Fruit fly (Drosophila melanogaster) whole organism, embryonic: ENCODE results near the gene CG3679.
A peak's percentile ranks its signal among the peaks of the same experiment; 100 is the strongest.

Source experiments
- Antp ChIP-seq: fragments of 200-800 bp; sonication (Bioruptor generic); optimal IDR thresholded peaks from 3 replicates; lab custom pipeline; 2016; ENCODE audit warnings: missing biosample characterization, missing genetic modification characterization
- Bgb ChIP-seq: fragments of 200-800 bp; sonication (Bioruptor generic); IDR thresholded peaks from 2 replicates; pipeline ENCODE4 v1.3.6; 2022; ENCODE audit warnings: missing biosample characterization, missing genetic modification characterization; ENCODE audit not compliant: partially characterized antibody
- CG10543 ChIP-seq: fragments of 200-800 bp; sonication (Bioruptor generic); optimal IDR thresholded peaks from 3 replicates; lab custom pipeline; 2017; ENCODE audit warnings: missing biosample characterization, mild to moderate bottlenecking, missing genetic modification characterization, moderate library complexity
- CG12769 ChIP-seq: fragments of 200-800 bp; sonication (Bioruptor generic); optimal IDR thresholded peaks from 2 replicates; lab custom pipeline; 2019; ENCODE audit warnings: missing biosample characterization, mild to moderate bottlenecking, missing genetic modification characterization, moderate library complexity
- CG13296 ChIP-seq: fragments of 200-800 bp; sonication (Bioruptor generic); optimal IDR thresholded peaks from 3 replicates; lab custom pipeline; 2018; ENCODE audit warnings: missing biosample characterization, mild to moderate bottlenecking, missing genetic modification characterization
- CG13775 ChIP-seq: fragments of 200-800 bp; sonication (Bioruptor generic); optimal IDR thresholded peaks from 3 replicates; lab custom pipeline; 2017; ENCODE audit warnings: missing biosample characterization, mild to moderate bottlenecking, missing genetic modification characterization
- CG15269 ChIP-seq: fragments of 200-800 bp; sonication (Bioruptor generic); optimal IDR thresholded peaks from 2 replicates; lab custom pipeline; 2018; ENCODE audit warnings: missing biosample characterization, mild to moderate bottlenecking, missing genetic modification characterization, moderate library complexity
- CG15601 ChIP-seq: fragments of 200-800 bp; sonication (Bioruptor generic); optimal IDR thresholded peaks from 3 replicates; lab custom pipeline; 2019; ENCODE audit warnings: missing biosample characterization, mild to moderate bottlenecking, missing genetic modification characterization, moderate library complexity
- CG2199 ChIP-seq: fragments of 200-800 bp; sonication (Bioruptor generic); IDR thresholded peaks from 3 replicates; pipeline ENCODE4 v1.3.6; 2022; ENCODE audit warnings: missing biosample characterization, missing genetic modification characterization
- CG32767 ChIP-seq: fragments of 200-800 bp; sonication (Bioruptor generic); IDR thresholded peaks from 2 replicates; pipeline ENCODE4 v1.3.6; 2022; ENCODE audit warnings: missing biosample characterization, missing genetic modification characterization
- CG34376 ChIP-seq: fragments of 200-800 bp; sonication (Bioruptor generic); optimal IDR thresholded peaks from 2 replicates; lab custom pipeline; 2018; ENCODE audit warnings: missing biosample characterization, mild to moderate bottlenecking, missing genetic modification characterization
- CG4328 ChIP-seq: fragments of 200-800 bp; sonication (Bioruptor generic); optimal IDR thresholded peaks from 3 replicates; lab custom pipeline; 2017; ENCODE audit warnings: missing biosample characterization, missing genetic modification reagents, missing genetic modification characterization
- CG5245 ChIP-seq: fragments of 200-800 bp; sonication (Bioruptor generic); optimal IDR thresholded peaks from 3 replicates; lab custom pipeline; 2016; ENCODE audit warnings: missing biosample characterization, missing genetic modification characterization
- CG7745 ChIP-seq: fragments of 200-800 bp; sonication (Bioruptor generic); optimal IDR thresholded peaks from 2 replicates; lab custom pipeline; 2018; ENCODE audit warnings: missing biosample characterization, mild to moderate bottlenecking, missing genetic modification characterization, moderate library complexity
- CoRest ChIP-seq: fragments of 200-800 bp; sonication (Bioruptor generic); optimal IDR thresholded peaks from 3 replicates; lab custom pipeline; 2018; ENCODE audit warnings: missing biosample characterization, mild to moderate bottlenecking, missing genetic modification characterization, moderate library complexity
- GATAe ChIP-seq: fragments of 200-800 bp; sonication (Bioruptor generic); conservative IDR thresholded peaks from 2 replicates; pipeline ENCODE4 v1.3.6; 2022; ENCODE audit warnings: missing biosample characterization, missing genetic modification characterization
- Hey ChIP-seq: fragments of 200-800 bp; sonication (Bioruptor generic); optimal IDR thresholded peaks from 3 replicates; lab custom pipeline; 2018; ENCODE audit warnings: missing biosample characterization, mild to moderate bottlenecking, missing genetic modification characterization
- HmgD ChIP-seq: fragments of 200-800 bp; sonication (Bioruptor generic); optimal IDR thresholded peaks from 3 replicates; lab custom pipeline; 2016; ENCODE audit warnings: missing biosample characterization, missing genetic modification characterization
- Hmr ChIP-seq: fragments of 200-800 bp; sonication (Bioruptor generic); optimal IDR thresholded peaks from 3 replicates; lab custom pipeline; 2017; ENCODE audit warnings: mild to moderate bottlenecking, missing biosample characterization, missing genetic modification reagents, missing genetic modification characterization
- Hr78 ChIP-seq, 2 experiments: fragments of 200-800 bp in 1 of 2; fragments of >200 bp in 1 of 2; sonication (Bioruptor generic) in 1 of 2; optimal IDR thresholded peaks; 2 replicates each; lab custom pipeline; 2017 to 2019; ENCODE audit warnings: missing biosample characterization in 2 of 2, missing genetic modification characterization in 2 of 2, mild to moderate bottlenecking in 1 of 2, moderate library complexity in 1 of 2
- Mad ChIP-seq: fragments of 200-800 bp; sonication (Bioruptor generic); optimal IDR thresholded peaks from 2 replicates; lab custom pipeline; 2016; ENCODE audit warnings: missing biosample characterization, missing genetic modification characterization
- Med ChIP-seq: fragments of 200-800 bp; sonication (Bioruptor generic); peaks from one replicate; lab custom pipeline; 2016; ENCODE audit warnings: missing biosample characterization, missing genetic modification characterization, mild to moderate bottlenecking, inconsistent platforms, moderate library complexity
- Meics ChIP-seq: fragments of 200-800 bp; sonication (Bioruptor generic); optimal IDR thresholded peaks from 2 replicates; lab custom pipeline; 2017; ENCODE audit warnings: missing biosample characterization, mild to moderate bottlenecking, missing genetic modification characterization
- Oli ChIP-seq: fragments of 200-800 bp; sonication (Bioruptor generic); optimal IDR thresholded peaks from 2 replicates; lab custom pipeline; 2018; ENCODE audit warnings: missing biosample characterization, mild to moderate bottlenecking, missing genetic modification characterization, moderate library complexity
- Optix ChIP-seq: fragments of 200-800 bp; sonication (Bioruptor generic); IDR thresholded peaks from 3 replicates; pipeline ENCODE4 v1.3.6; 2022; ENCODE audit warnings: missing biosample characterization, missing genetic modification characterization
- Pdp1 ChIP-seq, 2 experiments: fragments of 200-800 bp; sonication (Bioruptor generic); optimal IDR thresholded peaks; 3 replicates each; lab custom pipeline; 2016; ENCODE audit warnings: missing biosample characterization in 2 of 2, missing genetic modification characterization in 2 of 2, mild to moderate bottlenecking in 1 of 2, moderate library complexity in 1 of 2
- Sin3A ChIP-seq: fragments of >200 bp; optimal IDR thresholded peaks from 2 replicates; lab custom pipeline; 2018
- Vsx1 ChIP-seq: fragments of 200-800 bp; sonication (Bioruptor generic); optimal IDR thresholded peaks from 2 replicates; lab custom pipeline; 2017; ENCODE audit warnings: missing biosample characterization, mild to moderate bottlenecking, missing genetic modification characterization, missing genetic modification reagents
- ash1 ChIP-seq: fragments of 200-800 bp; sonication (Bioruptor generic); optimal IDR thresholded peaks from 2 replicates; lab custom pipeline; 2018; ENCODE audit warnings: missing biosample characterization, mild to moderate bottlenecking, missing genetic modification characterization
- cas ChIP-seq: fragments of 200-800 bp; sonication (Bioruptor generic); IDR thresholded peaks from 2 replicates; pipeline ENCODE4 v1.3.6; 2022; ENCODE audit warnings: missing biosample characterization, missing genetic modification characterization
- chinmo ChIP-seq: fragments of 200-800 bp; sonication (Bioruptor generic); IDR thresholded peaks from 4 replicates; pipeline ENCODE4 v1.3.6; 2022; ENCODE audit warnings: missing biosample characterization, missing genetic modification characterization; ENCODE audit not compliant: partially characterized antibody
- cwo ChIP-seq: fragments of 200-800 bp; sonication (Bioruptor generic); optimal IDR thresholded peaks from 3 replicates; lab custom pipeline; 2017; ENCODE audit warnings: missing biosample characterization, missing genetic modification characterization, mild to moderate bottlenecking, moderate library complexity, missing genetic modification reagents
- da ChIP-seq: fragments of 200-800 bp; sonication (Bioruptor generic); optimal IDR thresholded peaks from 2 replicates; lab custom pipeline; 2016; ENCODE audit warnings: missing biosample characterization, missing genetic modification characterization
- emc ChIP-seq: fragments of 200-800 bp; sonication (Bioruptor generic); optimal IDR thresholded peaks from 2 replicates; lab custom pipeline; 2016; ENCODE audit warnings: missing biosample characterization, missing genetic modification characterization
- ftz-f1 ChIP-seq: fragments of 200-800 bp; sonication (Bioruptor generic); optimal IDR thresholded peaks from 2 replicates; lab custom pipeline; 2016; ENCODE audit warnings: missing biosample characterization, missing genetic modification characterization
- gem ChIP-seq: fragments of 200-800 bp; sonication (Bioruptor generic); optimal IDR thresholded peaks from 2 replicates; lab custom pipeline; 2019; ENCODE audit warnings: missing biosample characterization, mild to moderate bottlenecking, missing genetic modification characterization, moderate library complexity
- klu ChIP-seq: fragments of 200-800 bp; sonication (Bioruptor generic); IDR thresholded peaks from 2 replicates; pipeline ENCODE4 v1.3.6; 2022; ENCODE audit warnings: missing biosample characterization, missing genetic modification characterization
- lab ChIP-seq: fragments of 200-800 bp; sonication (Bioruptor generic); optimal IDR thresholded peaks from 3 replicates; lab custom pipeline; 2017; ENCODE audit warnings: missing biosample characterization, missing genetic modification characterization, mild to moderate bottlenecking, moderate library complexity, missing genetic modification reagents
- lola ChIP-seq, 3 experiments: fragments of >200 bp in 2 of 3; fragments of 200-800 bp in 1 of 3; sonication (Bioruptor generic) in 1 of 3; optimal IDR thresholded peaks; 2 replicates each; lab custom pipeline; 2017 to 2019; ENCODE audit warnings: missing biosample characterization in 3 of 3, missing genetic modification characterization in 3 of 3, mild to moderate bottlenecking in 1 of 3, moderate library complexity in 1 of 3
- mirr ChIP-seq: fragments of 200-800 bp; sonication (Bioruptor generic); optimal IDR thresholded peaks from 3 replicates; lab custom pipeline; 2018; ENCODE audit warnings: missing biosample characterization, mild to moderate bottlenecking, missing genetic modification characterization
- oc ChIP-seq: fragments of 200-800 bp; sonication (Bioruptor generic); optimal IDR thresholded peaks from 2 replicates; lab custom pipeline; 2018; ENCODE audit warnings: missing biosample characterization, mild to moderate bottlenecking, missing genetic modification characterization, moderate library complexity
- pzg ChIP-seq: fragments of 200-800 bp; sonication (Bioruptor generic); optimal IDR thresholded peaks from 3 replicates; lab custom pipeline; 2018; ENCODE audit warnings: missing biosample characterization, mild to moderate bottlenecking, missing genetic modification characterization, moderate library complexity
- rib ChIP-seq: fragments of 200-800 bp; sonication (Bioruptor generic); IDR thresholded peaks from 2 replicates; pipeline ENCODE4 v1.3.6; 2022; ENCODE audit warnings: missing biosample characterization, missing genetic modification characterization
- sd ChIP-seq: fragments of 200-800 bp; sonication (Bioruptor generic); optimal IDR thresholded peaks from 3 replicates; lab custom pipeline; 2018; ENCODE audit warnings: missing biosample characterization, mild to moderate bottlenecking, missing genetic modification characterization, moderate library complexity
- sim ChIP-seq: fragments of 200-800 bp; sonication (Bioruptor generic); IDR thresholded peaks from 2 replicates; pipeline ENCODE4 v1.3.6; 2022; ENCODE audit warnings: missing biosample characterization, missing genetic modification characterization
- sima ChIP-seq: fragments of 200-800 bp; sonication (Bioruptor generic); optimal IDR thresholded peaks from 2 replicates; lab custom pipeline; 2016; ENCODE audit warnings: missing biosample characterization, missing genetic modification characterization
- sug ChIP-seq: fragments of 200-800 bp; optimal IDR thresholded peaks from 2 replicates; lab custom pipeline; 2019; ENCODE audit warnings: missing biosample characterization, mild to moderate bottlenecking, missing genetic modification characterization, moderate library complexity
- vvl ChIP-seq: fragments of 200-800 bp; sonication (Bioruptor generic); IDR thresholded peaks from 2 replicates; pipeline ENCODE4 v1.3.6; 2022; ENCODE audit warnings: missing biosample characterization, missing genetic modification characterization

CG3679 gene

dm6 chrX:16281717-16282529 is 21.7 kb upstream of the CG3679 start:
- no peak for TF ChIP-seq CoRest (tag; lab: Kevin White, UChicago)
- TF ChIP-seq HmgD (GFP tag; lab: Kevin White, UChicago), result no peak
- TF ChIP-seq CG13775 (GFP tag; lab: Kevin White, UChicago), result no peak
- TF ChIP-seq Antp, result no peak
- no peak for TF ChIP-seq ash1 (GFP tag; lab: Kevin White, UChicago)
- TF ChIP-seq da (GFP tag; lab: Kevin White, UChicago), result no peak
- no peak for TF ChIP-seq CG13296 (GFP tag; lab: Kevin White, UChicago)
- TF ChIP-seq CG4328, result peak; percentile 11
- TF ChIP-seq CG34376 (GFP tag; lab: Kevin White, UChicago), result peak; percentile 97
- peak; percentile 72 for TF ChIP-seq CG10543 (GFP tag; lab: Kevin White, UChicago)
- peak; percentile 17 for TF ChIP-seq CG7745 (tag; lab: Kevin White, UChicago)
- TF ChIP-seq Med (GFP tag; lab: Kevin White, UChicago), result peak; percentile 69
- TF ChIP-seq Mad, result no peak
- peak; percentile 55 for TF ChIP-seq sd (tag; lab: Kevin White, UChicago)
- TF ChIP-seq CG2199, result no peak
- TF ChIP-seq Oli (tag; lab: Kevin White, UChicago), result no peak
- no peak for TF ChIP-seq CG15601 (tag; lab: Kevin White, UChicago)
- peak; percentile 97 for TF ChIP-seq sug (tag; lab: Kevin White, UChicago)
- no peak for TF ChIP-seq sima (GFP tag; lab: Kevin White, UChicago)
- TF ChIP-seq GATAe (GFP tag; lab: Robert Waterston, UW), result peak; percentile 31
- 0 out of 4 replicates have a peak, but pooled peaks have one; percentile 53 for TF ChIP-seq chinmo (GFP tag; lab: Robert Waterston, UW)
- TF ChIP-seq lola (GFP tag; optimal IDR thresholded peaks at IDR 0.05; lab: Kevin White, UChicago), result no peak
- TF ChIP-seq Meics (GFP tag; lab: Kevin White, UChicago), result peak; percentile 7
- peak in 1 of 2 experiments; percentile 68 for TF ChIP-seq Hr78 (GFP tag; optimal IDR thresholded peaks at IDR 0.05; lab: Kevin White, UChicago)
- peak; percentile 43 for TF ChIP-seq cwo (GFP tag; lab: Kevin White, UChicago)
- no peak for TF ChIP-seq Optix (GFP tag; lab: Robert Waterston, UW)
- no peak for TF ChIP-seq pzg (GFP tag; lab: Kevin White, UChicago)
- peak; percentile 39 for TF ChIP-seq ftz-f1
- TF ChIP-seq CG15269 (tag; lab: Kevin White, UChicago), result no peak
- peak; percentile 42 for TF ChIP-seq CG12769
- TF ChIP-seq CG32767, result peak; percentile 56; the same call in 1 of the 2 replicates
- TF ChIP-seq emc (GFP tag; lab: Kevin White, UChicago), result no peak
- TF ChIP-seq gem (tag; lab: Kevin White, UChicago), result peak; percentile 44
- peak in 1 of 2 experiments; percentile 22 for TF ChIP-seq Pdp1 (GFP tag; optimal IDR thresholded peaks at IDR 0.05; lab: Kevin White, UChicago)
- no peak for TF ChIP-seq klu (GFP tag; lab: Robert Waterston, UW)
- peak; percentile 47 for TF ChIP-seq lab (GFP tag; lab: Kevin White, UChicago)
- no peak for TF ChIP-seq cas
- peak; percentile 24 for TF ChIP-seq oc (tag; lab: Kevin White, UChicago)
- TF ChIP-seq Sin3A (lab: Kevin White, UChicago), result no peak
- peak; percentile 63 for TF ChIP-seq rib (GFP tag; lab: Robert Waterston, UW)
- TF ChIP-seq mirr (GFP tag; lab: Kevin White, UChicago), result peak; percentile 83
- peak; percentile 27 for TF ChIP-seq Vsx1 (GFP tag; lab: Kevin White, UChicago)
- peak; percentile 26; the same call in 1 of the 2 replicates for TF ChIP-seq Bgb (GFP tag; lab: Robert Waterston, UW)
- no peak for TF ChIP-seq CG5245
- TF ChIP-seq Hmr (GFP tag; lab: Kevin White, UChicago), result peak; percentile 15
- TF ChIP-seq sim (GFP tag; lab: Robert Waterston, UW), result no peak
- TF ChIP-seq vvl (GFP tag; lab: Robert Waterston, UW), result 0 out of 2 replicates have a peak, but pooled peaks have one; percentile 34
- TF ChIP-seq Hey (tag; lab: Kevin White, UChicago), result peak; percentile 62
